Worm (Caenorhabditis elegans) whole organism, L3 larva: ENCODE results near the gene daf-5.

Source experiments
- R02D3.7 ChIP-seq: fragments of 150-350 bp; optimal IDR thresholded peaks from 2 replicates; lab custom pipeline; 2014; ENCODE audit warnings: missing biosample characterization, missing genetic modification characterization
- ZK546.5 ChIP-seq: sonication (generic microtip); optimal IDR thresholded peaks from 2 replicates; lab custom pipeline; 2017; ENCODE audit warnings: missing biosample characterization, missing genetic modification characterization
- aly-2 ChIP-seq: fragments of 150-350 bp; optimal IDR thresholded peaks from 2 replicates; lab custom pipeline; 2014; ENCODE audit warnings: missing biosample characterization, missing genetic modification characterization
- ama-1 ChIP-seq: fragments of 150-350 bp; optimal IDR thresholded peaks from 2 replicates; lab custom pipeline; 2018
- ceh-16 ChIP-seq: sonication (generic microtip); optimal IDR thresholded peaks from 2 replicates; lab custom pipeline; 2017; ENCODE audit warnings: missing biosample characterization, missing genetic modification characterization
- ceh-28 ChIP-seq: fragments of 150-350 bp; optimal IDR thresholded peaks from 2 replicates; lab custom pipeline; 2014; ENCODE audit warnings: missing biosample characterization, missing genetic modification reagents, missing genetic modification characterization
- ceh-82 ChIP-seq: fragments of 150-350 bp; optimal IDR thresholded peaks from 2 replicates; lab custom pipeline; 2014; ENCODE audit warnings: missing biosample characterization, missing genetic modification characterization
- ceh-9 ChIP-seq: sonication (generic microtip); optimal IDR thresholded peaks from 2 replicates; lab custom pipeline; 2018; ENCODE audit warnings: missing biosample characterization, missing genetic modification characterization
- daf-12 ChIP-seq: fragments of 150-350 bp; optimal IDR thresholded peaks from 2 replicates; lab custom pipeline; 2014; ENCODE audit warnings: missing biosample characterization, missing genetic modification reagents, missing genetic modification characterization
- egl-27 ChIP-seq: sonication (generic microtip); optimal IDR thresholded peaks from 4 replicates; lab custom pipeline; 2017; ENCODE audit warnings: missing biosample characterization, missing genetic modification reagents, missing genetic modification characterization
- egl-5 ChIP-seq: fragments of 150-350 bp; optimal IDR thresholded peaks from 2 replicates; lab custom pipeline; 2017; ENCODE audit warnings: missing biosample characterization, missing genetic modification reagents, missing genetic modification characterization, inconsistent platforms
- elt-1 ChIP-seq: fragments of 150-350 bp; optimal IDR thresholded peaks from 2 replicates; lab custom pipeline; 2014; ENCODE audit warnings: missing biosample characterization, missing genetic modification characterization
- elt-2 ChIP-seq: sonication (generic microtip); optimal IDR thresholded peaks from 2 replicates; lab custom pipeline; 2016; ENCODE audit warnings: missing genetic modification reagents, mild to moderate bottlenecking, missing genetic modification characterization, missing compliant biosample characterization
- elt-3 ChIP-seq, 3 experiments: fragments of 150-350 bp in 1 of 3; sonication (generic microtip) in 2 of 3; optimal IDR thresholded peaks; 2 replicates in 2 of 3; 4 replicates in 1 of 3; lab custom pipeline; 2014 to 2017; ENCODE audit warnings: missing biosample characterization in 3 of 3, missing genetic modification characterization in 3 of 3
- eor-1 ChIP-seq, 2 experiments: fragments of 150-350 bp; optimal IDR thresholded peaks; 2 replicates each; lab custom pipeline; 2014 to 2018; ENCODE audit warnings: missing biosample characterization in 2 of 2, missing genetic modification characterization in 2 of 2
- fkh-10 ChIP-seq: sonication (generic microtip); optimal IDR thresholded peaks from 2 replicates; lab custom pipeline; 2017; ENCODE audit warnings: missing biosample characterization, missing genetic modification reagents, missing genetic modification characterization
- fkh-2 ChIP-seq: fragments of 150-350 bp; optimal IDR thresholded peaks from 2 replicates; lab custom pipeline; 2014; ENCODE audit warnings: missing biosample characterization, missing genetic modification reagents, missing genetic modification characterization
- fos-1 ChIP-seq: fragments of 150-350 bp; optimal IDR thresholded peaks from 2 replicates; lab custom pipeline; 2014; ENCODE audit warnings: missing biosample characterization, missing genetic modification characterization
- hmg-11 ChIP-seq: sonication (generic microtip); optimal IDR thresholded peaks from 2 replicates; lab custom pipeline; 2016; ENCODE audit warnings: missing genetic modification characterization, missing compliant biosample characterization
- jun-1 ChIP-seq: fragments of 150-350 bp; optimal IDR thresholded peaks from 2 replicates; lab custom pipeline; 2014; ENCODE audit warnings: missing biosample characterization, missing genetic modification reagents, missing genetic modification characterization
- lin-15B ChIP-seq: fragments of 150-350 bp; optimal IDR thresholded peaks from 2 replicates; lab custom pipeline; 2014; ENCODE audit warnings: missing biosample characterization, missing genetic modification characterization
- lin-39 ChIP-seq: fragments of 150-350 bp; optimal IDR thresholded peaks from 2 replicates; lab custom pipeline; 2018; ENCODE audit warnings: missing biosample characterization, missing genetic modification reagents, missing genetic modification characterization
- lsy-12 ChIP-seq: sonication (generic microtip); optimal IDR thresholded peaks from 2 replicates; lab custom pipeline; 2016; ENCODE audit warnings: mild to moderate bottlenecking, missing genetic modification characterization, missing compliant biosample characterization
- mdl-1 ChIP-seq: fragments of 150-350 bp; optimal IDR thresholded peaks from 2 replicates; lab custom pipeline; 2014; ENCODE audit warnings: missing biosample characterization, missing genetic modification characterization
- mml-1 ChIP-seq: fragments of 150-350 bp; sonication (generic microtip); optimal IDR thresholded peaks from 3 replicates; lab custom pipeline; 2014; ENCODE audit warnings: missing biosample characterization, missing genetic modification characterization
- nfya-1 ChIP-seq: sonication (generic microtip); optimal IDR thresholded peaks from 2 replicates; lab custom pipeline; 2017; ENCODE audit warnings: missing genetic modification characterization, mild to moderate bottlenecking, missing compliant biosample characterization, antibody characterized with exemption, moderate library complexity; ENCODE audit not compliant: insufficient read depth
- nhr-11 ChIP-seq: fragments of 150-350 bp; optimal IDR thresholded peaks from 2 replicates; lab custom pipeline; 2014; ENCODE audit warnings: missing biosample characterization, missing genetic modification characterization
- nhr-12 ChIP-seq: fragments of 150-350 bp; optimal IDR thresholded peaks from 2 replicates; lab custom pipeline; 2014; ENCODE audit warnings: missing biosample characterization, missing genetic modification characterization
- nhr-23 ChIP-seq: fragments of 150-350 bp; optimal IDR thresholded peaks from 2 replicates; lab custom pipeline; 2014; ENCODE audit warnings: missing biosample characterization, missing genetic modification reagents, missing genetic modification characterization
- nhr-237 ChIP-seq: fragments of 150-350 bp; optimal IDR thresholded peaks from 2 replicates; lab custom pipeline; 2014; ENCODE audit warnings: missing biosample characterization, missing genetic modification characterization
- nhr-25 ChIP-seq: sonication (generic microtip); optimal IDR thresholded peaks from 2 replicates; lab custom pipeline; 2017; ENCODE audit warnings: missing biosample characterization, missing genetic modification characterization
- nhr-43 ChIP-seq: sonication (generic microtip); optimal IDR thresholded peaks from 2 replicates; lab custom pipeline; 2016; ENCODE audit warnings: mild to moderate bottlenecking, missing genetic modification characterization, missing compliant biosample characterization; ENCODE audit not compliant: poor library complexity, severe bottlenecking
- nhr-67 ChIP-seq: fragments of 150-350 bp; optimal IDR thresholded peaks from 2 replicates; lab custom pipeline; 2014; ENCODE audit warnings: missing biosample characterization, missing genetic modification characterization
- nhr-76 ChIP-seq: fragments of 150-350 bp; sonication (generic microtip); optimal IDR thresholded peaks from 5 replicates; lab custom pipeline; 2014; ENCODE audit warnings: missing biosample characterization, missing genetic modification characterization
- nhr-77 ChIP-seq: fragments of 150-350 bp; optimal IDR thresholded peaks from 2 replicates; lab custom pipeline; 2014; ENCODE audit warnings: missing biosample characterization, missing genetic modification characterization
- pha-4 ChIP-seq: fragments of 150-350 bp; optimal IDR thresholded peaks from 2 replicates; lab custom pipeline; 2014; ENCODE audit warnings: missing biosample characterization, missing genetic modification reagents, missing genetic modification characterization
- pqm-1 ChIP-seq: fragments of 150-350 bp; optimal IDR thresholded peaks from 2 replicates; lab custom pipeline; 2017; ENCODE audit warnings: missing biosample characterization, missing genetic modification characterization, inconsistent platforms
- sea-2 ChIP-seq: fragments of 150-350 bp; sonication (generic microtip); optimal IDR thresholded peaks from 4 replicates; lab custom pipeline; 2014; ENCODE audit warnings: missing biosample characterization, missing genetic modification reagents, missing genetic modification characterization
- skn-1 ChIP-seq: fragments of 150-350 bp; optimal IDR thresholded peaks from 2 replicates; lab custom pipeline; 2014; ENCODE audit warnings: missing biosample characterization, missing genetic modification characterization
- snpc-4 ChIP-seq: fragments of 150-350 bp; optimal IDR thresholded peaks from 2 replicates; lab custom pipeline; 2014; ENCODE audit warnings: missing biosample characterization, missing genetic modification characterization
- tbx-2 ChIP-seq: sonication (generic microtip); optimal IDR thresholded peaks from 2 replicates; lab custom pipeline; 2016; ENCODE audit warnings: mild to moderate bottlenecking, missing genetic modification characterization, missing compliant biosample characterization
- unc-39 ChIP-seq: sonication (generic microtip); optimal IDR thresholded peaks from 4 replicates; lab custom pipeline; 2017; ENCODE audit warnings: missing biosample characterization, missing genetic modification characterization
- unc-62 ChIP-seq: fragments of 150-350 bp; sonication (generic microtip); optimal IDR thresholded peaks from 4 replicates; lab custom pipeline; 2014; ENCODE audit warnings: missing biosample characterization, missing genetic modification reagents, missing genetic modification characterization
- zag-1 ChIP-seq: fragments of 150-350 bp; optimal IDR thresholded peaks from 2 replicates; lab custom pipeline; 2014; ENCODE audit warnings: missing biosample characterization, missing genetic modification characterization
- ztf-11 ChIP-seq: fragments of 150-350 bp; optimal IDR thresholded peaks from 2 replicates; lab custom pipeline; 2014; ENCODE audit warnings: missing biosample characterization, missing genetic modification characterization
- ztf-4 ChIP-seq: fragments of 150-350 bp; optimal IDR thresholded peaks from 2 replicates; lab custom pipeline; 2014; ENCODE audit warnings: missing biosample characterization, missing genetic modification characterization

Gene daf-5

DNA sequence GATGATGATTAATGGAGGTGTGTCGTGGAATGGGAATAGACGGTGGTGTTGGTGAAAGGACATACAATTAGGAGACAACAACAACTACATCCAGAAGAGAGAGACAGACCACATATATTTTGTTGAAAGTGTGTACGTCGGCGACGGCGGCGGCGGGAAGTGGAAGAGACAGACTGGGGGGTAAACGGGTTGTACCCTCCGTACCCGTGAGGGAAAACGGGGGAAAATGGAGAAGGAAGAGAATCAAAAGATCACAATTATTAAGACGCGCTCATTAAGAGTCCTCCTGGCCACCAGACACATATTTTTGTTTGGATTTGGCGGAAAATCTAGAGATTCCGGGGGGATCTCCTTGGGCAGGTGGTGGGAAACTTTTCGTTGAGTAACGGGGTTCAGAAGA, 5.6 kb downstream of the daf-5 start:
- no peak for TF ChIP-seq nfya-1 (tag; lab: Kevin White, UChicago)
- peak; percentile 17 for TF ChIP-seq lin-39 (tag; lab: Kevin White, UChicago)
- TF ChIP-seq nhr-43 (tag; lab: Kevin White, UChicago): peak; percentile 11
- no peak for TF ChIP-seq fkh-2 (tag; lab: Kevin White, UChicago)
- no peak for TF ChIP-seq aly-2 (tag; lab: Kevin White, UChicago)
- no peak for TF ChIP-seq nhr-77 (tag; lab: Kevin White, UChicago)
- no peak for TF ChIP-seq ceh-28
- TF ChIP-seq nhr-23: no peak

DNA sequence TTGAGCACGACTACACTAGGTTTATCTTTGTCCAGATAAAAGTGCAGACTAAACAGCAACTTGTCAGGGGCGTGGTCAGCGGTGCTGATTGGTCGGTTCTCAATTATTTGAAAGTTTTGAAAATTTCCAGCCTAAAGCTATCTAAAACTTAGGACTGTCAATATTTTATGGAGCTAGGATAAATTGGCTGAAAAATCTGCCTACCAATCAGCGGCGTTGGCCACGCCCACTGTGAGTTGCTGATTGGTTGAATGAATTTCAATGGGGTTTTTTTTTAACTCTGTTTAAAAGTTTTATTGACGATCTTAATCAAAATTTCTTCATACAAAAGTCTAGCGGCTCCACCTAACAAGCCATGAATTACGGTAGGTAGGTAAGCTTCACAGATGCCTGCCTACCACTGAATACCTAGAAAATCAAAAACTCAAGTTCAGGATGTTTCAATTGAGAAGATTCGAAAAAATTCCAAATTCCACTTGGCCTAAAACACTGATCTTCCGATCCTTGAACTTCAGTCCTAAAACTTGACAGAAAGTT, 6.1 kb downstream of the daf-5 start:
- TF ChIP-seq nfya-1 (tag; lab: Kevin White, UChicago): peak; percentile 54
- TF ChIP-seq ztf-4: no peak

DNA sequence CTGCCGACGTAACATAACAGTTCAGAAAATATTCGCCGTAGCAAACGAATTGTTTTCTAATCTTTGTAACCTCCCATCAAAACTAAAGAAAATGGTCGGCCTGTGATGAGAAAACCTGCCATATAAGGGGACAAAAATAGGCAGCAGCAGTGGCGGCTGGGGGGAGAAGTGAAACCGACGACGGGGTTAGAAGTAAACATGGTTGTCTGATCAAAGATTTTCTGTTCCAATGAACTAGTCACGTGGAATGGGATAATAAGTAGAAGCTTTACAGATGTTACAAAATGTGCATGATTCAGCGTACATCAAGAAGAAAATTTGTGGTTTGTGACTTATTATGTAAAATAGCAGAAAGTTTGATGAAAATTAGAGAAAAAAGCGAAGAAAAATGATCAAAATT, 6.9 kb downstream of the daf-5 start:
- TF ChIP-seq mdl-1 (tag; lab: Kevin White, UChicago) (no peak), R02D3.7 (tag; lab: Kevin White, UChicago) (no peak), pha-4 (tag; lab: Kevin White, UChicago) (no peak), nhr-23 (no peak), nhr-11 (no peak), ceh-16 (no peak), unc-39 (tag; lab: Kevin White, UChicago) (no peak), ceh-82 (tag; lab: Kevin White, UChicago) (no peak)

DNA sequence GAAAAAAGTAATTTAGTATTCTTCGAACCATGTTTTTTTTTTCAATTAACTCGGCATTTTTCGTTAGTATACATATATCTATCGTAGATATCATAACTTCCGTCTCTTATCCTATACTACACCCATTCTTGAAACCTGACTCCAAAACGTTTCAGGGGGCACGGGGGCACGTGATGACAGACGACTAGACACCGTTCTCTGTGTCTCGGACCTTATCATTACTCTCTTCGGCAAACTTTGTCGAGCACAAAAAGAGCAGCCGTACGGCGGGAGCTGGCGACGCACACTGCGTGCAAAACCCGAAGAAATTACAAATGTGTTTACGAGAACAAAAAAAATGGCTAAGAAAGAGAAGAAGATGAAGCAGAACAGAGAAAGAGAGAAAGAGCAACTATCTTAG, 7.9 kb downstream of the daf-5 start:
- TF ChIP-seq egl-5 (tag; lab: Kevin White, UChicago) (peak; percentile 65), unc-62 (GFP tag; lab: Kevin White, UChicago) (no peak), daf-12 (no peak), nhr-12 (no peak), nhr-76 (tag; lab: Kevin White, UChicago) (no peak), mml-1 (no peak), nfya-1 (tag; lab: Kevin White, UChicago) (peak; percentile 81), ceh-9 (tag; lab: Kevin White, UChicago) (no peak), elt-1 (tag; lab: Kevin White, UChicago) (no peak), elt-2 (tag; lab: Kevin White, UChicago) (peak; percentile 93), skn-1 (tag; lab: Kevin White, UChicago) (peak; percentile 30), eor-1 (tag; optimal IDR thresholded peaks at IDR 0.05; lab: Kevin White, UChicago) (no peak), nhr-237 (tag; lab: Kevin White, UChicago) (no peak), aly-2 (tag; lab: Kevin White, UChicago) (no peak), tbx-2 (peak; percentile 50), ceh-82 (tag; lab: Kevin White, UChicago) (no peak), R02D3.7 (tag; lab: Kevin White, UChicago) (no peak), hmg-11 (tag; lab: Kevin White, UChicago) (peak; percentile 74), lin-15B (tag; lab: Kevin White, UChicago) (peak; percentile 26), fos-1 (no peak), zag-1 (tag; lab: Kevin White, UChicago) (no peak), nhr-23 (no peak), pqm-1 (tag; lab: Kevin White, UChicago) (peak; percentile 90), fkh-10 (GFP tag; lab: Kevin White, UChicago) (peak; percentile 97), nhr-11 (peak; percentile 90), nhr-25 (no peak), ceh-16 (no peak), sea-2 (GFP tag; lab: Kevin White, UChicago) (no peak), jun-1 (tag; lab: Kevin White, UChicago) (peak; percentile 81), snpc-4 (tag; lab: Kevin White, UChicago) (peak; percentile 56), ama-1 (lab: Kevin White, UChicago) (peak; percentile 28), elt-3 (tag; optimal IDR thresholded peaks at IDR 0.05; lab: Kevin White, UChicago) (no peak), nhr-67 (tag; lab: Kevin White, UChicago) (no peak), nhr-77 (tag; lab: Kevin White, UChicago) (no peak), unc-39 (tag; lab: Kevin White, UChicago) (no peak), fkh-2 (tag; lab: Kevin White, UChicago) (no peak), ZK546.5 (tag; lab: Kevin White, UChicago) (no peak), ztf-11 (tag; lab: Kevin White, UChicago) (no peak), egl-27 (tag; lab: Kevin White, UChicago) (no peak), lin-39 (tag; lab: Kevin White, UChicago) (peak; percentile 81), nhr-43 (tag; lab: Kevin White, UChicago) (no peak), mdl-1 (tag; lab: Kevin White, UChicago) (peak; percentile 78), lsy-12 (tag; lab: Kevin White, UChicago) (peak; percentile 18)
